Fruit fly (Drosophila melanogaster) whole organism, embryonic: ENCODE data around the gene CG13029.

ENCODE experiments used
- ATbp ChIP-seq: fragments of 200-800 bp; sonication (Bioruptor generic); optimal IDR thresholded peaks from 2 replicates; lab custom pipeline; 2017; ENCODE audit warnings: missing biosample characterization, mild to moderate bottlenecking, missing genetic modification characterization, missing genetic modification reagents
- Abd-B ChIP-seq: fragments of 200-800 bp; sonication (Bioruptor generic); optimal IDR thresholded peaks from 2 replicates; lab custom pipeline; 2018; ENCODE audit warnings: missing biosample characterization, mild to moderate bottlenecking, missing genetic modification characterization, moderate library complexity
- CG12744 ChIP-seq: fragments of 200-800 bp; sonication (Bioruptor generic); optimal IDR thresholded peaks from 2 replicates; lab custom pipeline; 2016; ENCODE audit warnings: missing biosample characterization, missing genetic modification characterization
- CG14860 ChIP-seq: fragments of 200-800 bp; sonication (Bioruptor generic); IDR thresholded peaks from 3 replicates; pipeline ENCODE4 v1.3.6; 2022; ENCODE audit warnings: missing biosample characterization, missing genetic modification characterization; ENCODE audit not compliant: partially characterized antibody
- CG15011 ChIP-seq: fragments of 200-800 bp; sonication (Bioruptor generic); optimal IDR thresholded peaks from 3 replicates; lab custom pipeline; 2018; ENCODE audit warnings: missing biosample characterization, mild to moderate bottlenecking, missing genetic modification characterization
- CG15269 ChIP-seq: fragments of 200-800 bp; sonication (Bioruptor generic); optimal IDR thresholded peaks from 2 replicates; lab custom pipeline; 2018; ENCODE audit warnings: missing biosample characterization, mild to moderate bottlenecking, missing genetic modification characterization, moderate library complexity
- CG2129 ChIP-seq: fragments of 200-800 bp; sonication (Bioruptor generic); IDR thresholded peaks from 2 replicates; pipeline ENCODE4 v1.3.6; 2022; ENCODE audit warnings: missing biosample characterization, missing genetic modification characterization; ENCODE audit not compliant: partially characterized antibody
- CG2202 ChIP-seq: fragments of 200-800 bp; sonication (Bioruptor generic); optimal IDR thresholded peaks from 2 replicates; lab custom pipeline; 2018; ENCODE audit warnings: missing biosample characterization, mild to moderate bottlenecking, missing genetic modification characterization
- CG2712 ChIP-seq: fragments of 200-800 bp; optimal IDR thresholded peaks from 3 replicates; lab custom pipeline; 2019; ENCODE audit warnings: missing biosample characterization, mild to moderate bottlenecking, missing genetic modification characterization, moderate library complexity
- CG30020 ChIP-seq: fragments of 200-800 bp; optimal IDR thresholded peaks from 2 replicates; lab custom pipeline; 2019; ENCODE audit warnings: missing biosample characterization, mild to moderate bottlenecking, missing genetic modification characterization, moderate library complexity
- CG31224 ChIP-seq: fragments of 200-800 bp; sonication (Bioruptor generic); IDR thresholded peaks from 2 replicates; pipeline ENCODE4 v1.3.6; 2022; ENCODE audit warnings: missing biosample characterization, missing genetic modification characterization
- CG6272 ChIP-seq: fragments of 200-800 bp; sonication (Bioruptor generic); IDR thresholded peaks from 2 replicates; pipeline ENCODE4 v1.3.6; 2022; ENCODE audit warnings: missing biosample characterization, missing genetic modification characterization
- CG6854 ChIP-seq: fragments of 200-800 bp; sonication (Bioruptor generic); optimal IDR thresholded peaks from 3 replicates; lab custom pipeline; 2017; ENCODE audit warnings: missing biosample characterization, mild to moderate bottlenecking, missing genetic modification characterization
- Chrac-16 ChIP-seq: fragments of 200-800 bp; sonication (Bioruptor generic); optimal IDR thresholded peaks from 3 replicates; lab custom pipeline; 2016; ENCODE audit warnings: missing biosample characterization, missing genetic modification characterization
- D19B ChIP-seq: fragments of 200-800 bp; sonication (Bioruptor generic); optimal IDR thresholded peaks from 2 replicates; lab custom pipeline; 2017; ENCODE audit warnings: missing biosample characterization, mild to moderate bottlenecking, missing genetic modification characterization
- Deaf1 ChIP-seq: fragments of 200-800 bp; optimal IDR thresholded peaks from 3 replicates; lab custom pipeline; 2019; ENCODE audit warnings: missing biosample characterization, mild to moderate bottlenecking, missing genetic modification characterization, moderate library complexity
- Dll ChIP-seq: fragments of 200-800 bp; sonication (Bioruptor generic); IDR thresholded peaks from 4 replicates; pipeline ENCODE4 v1.3.6; 2022; ENCODE audit warnings: missing biosample characterization, missing genetic modification characterization; ENCODE audit not compliant: partially characterized antibody
- Dp ChIP-seq: fragments of 200-800 bp; sonication (Bioruptor generic); optimal IDR thresholded peaks from 2 replicates; lab custom pipeline; 2018; ENCODE audit warnings: missing biosample characterization, mild to moderate bottlenecking, missing genetic modification characterization, moderate library complexity
- GATAe ChIP-seq: fragments of 200-800 bp; sonication (Bioruptor generic); conservative IDR thresholded peaks from 2 replicates; pipeline ENCODE4 v1.3.6; 2022; ENCODE audit warnings: missing biosample characterization, missing genetic modification characterization
- Gsc ChIP-seq: fragments of 200-800 bp; sonication (Bioruptor generic); IDR thresholded peaks from 2 replicates; pipeline ENCODE4 v1.3.6; 2022; ENCODE audit warnings: missing biosample characterization, missing genetic modification characterization
- Hand ChIP-seq: fragments of 200-800 bp; sonication (Bioruptor generic); optimal IDR thresholded peaks from 2 replicates; lab custom pipeline; 2017; ENCODE audit warnings: mild to moderate bottlenecking, missing biosample characterization, missing genetic modification reagents, missing genetic modification characterization
- Hr51 ChIP-seq, 2 experiments: fragments of 200-800 bp; sonication (Bioruptor generic); optimal IDR thresholded peaks; 2 replicates in 1 of 2; 3 replicates in 1 of 2; lab custom pipeline; 2016 to 2018; ENCODE audit warnings: missing biosample characterization in 2 of 2, missing genetic modification characterization in 2 of 2, mild to moderate bottlenecking in 1 of 2, moderate library complexity in 1 of 2
- Hr78 ChIP-seq, 2 experiments: fragments of 200-800 bp in 1 of 2; fragments of >200 bp in 1 of 2; sonication (Bioruptor generic) in 1 of 2; optimal IDR thresholded peaks; 2 replicates each; lab custom pipeline; 2017 to 2019; ENCODE audit warnings: missing biosample characterization in 2 of 2, missing genetic modification characterization in 2 of 2, mild to moderate bottlenecking in 1 of 2, moderate library complexity in 1 of 2
- Mad ChIP-seq: fragments of 200-800 bp; sonication (Bioruptor generic); optimal IDR thresholded peaks from 2 replicates; lab custom pipeline; 2016; ENCODE audit warnings: missing biosample characterization, missing genetic modification characterization
- Mes4 ChIP-seq: fragments of 200-800 bp; sonication (Bioruptor generic); optimal IDR thresholded peaks from 2 replicates; lab custom pipeline; 2016; ENCODE audit warnings: missing biosample characterization, missing genetic modification characterization
- Nf-YB ChIP-seq: fragments of 200-800 bp; sonication (Bioruptor generic); optimal IDR thresholded peaks from 3 replicates; lab custom pipeline; 2019; ENCODE audit warnings: missing biosample characterization, mild to moderate bottlenecking, missing genetic modification characterization, moderate library complexity
- Nf-YC ChIP-seq: fragments of 200-800 bp; optimal IDR thresholded peaks from 3 replicates; lab custom pipeline; 2019; ENCODE audit warnings: missing biosample characterization, mild to moderate bottlenecking, missing genetic modification characterization, moderate library complexity
- Usf ChIP-seq: fragments of 200-800 bp; sonication (Bioruptor generic); optimal IDR thresholded peaks from 2 replicates; lab custom pipeline; 2017; ENCODE audit warnings: missing genotype, missing biosample characterization, missing genetic modification characterization
- ara ChIP-seq: fragments of 200-800 bp; sonication (Bioruptor generic); IDR thresholded peaks from 2 replicates; pipeline ENCODE4 v1.3.6; 2022; ENCODE audit warnings: missing biosample characterization, missing genetic modification characterization
- croc ChIP-seq: fragments of 200-800 bp; sonication (Bioruptor generic); conservative IDR thresholded peaks from 3 replicates; pipeline ENCODE4 v1.3.6; 2022; ENCODE audit warnings: missing biosample characterization, missing genetic modification characterization
- crol ChIP-seq: fragments of 200-800 bp; sonication (Bioruptor generic); IDR thresholded peaks from 2 replicates; pipeline ENCODE4 v1.3.6; 2022; ENCODE audit warnings: missing biosample characterization, missing genetic modification characterization
- dan ChIP-seq: fragments of 200-800 bp; sonication (Bioruptor generic); IDR thresholded peaks from 2 replicates; pipeline ENCODE4 v1.3.6; 2022; ENCODE audit warnings: missing biosample characterization, missing genetic modification characterization
- dati ChIP-seq: fragments of 200-800 bp; sonication (Bioruptor generic); IDR thresholded peaks from 2 replicates; pipeline ENCODE4 v1.3.6; 2022; ENCODE audit warnings: missing biosample characterization, missing genetic modification characterization
- emc ChIP-seq: fragments of 200-800 bp; sonication (Bioruptor generic); optimal IDR thresholded peaks from 2 replicates; lab custom pipeline; 2016; ENCODE audit warnings: missing biosample characterization, missing genetic modification characterization
- en ChIP-seq: fragments of 200-800 bp; sonication (Bioruptor generic); optimal IDR thresholded peaks from 2 replicates; lab custom pipeline; 2016; ENCODE audit warnings: missing biosample characterization, missing genetic modification characterization
- gem ChIP-seq: fragments of 200-800 bp; sonication (Bioruptor generic); optimal IDR thresholded peaks from 2 replicates; lab custom pipeline; 2019; ENCODE audit warnings: missing biosample characterization, mild to moderate bottlenecking, missing genetic modification characterization, moderate library complexity
- gfzf ChIP-seq: fragments of 200-800 bp; sonication (Bioruptor generic); optimal IDR thresholded peaks from 2 replicates; lab custom pipeline; 2016; ENCODE audit warnings: missing biosample characterization, mild to moderate bottlenecking, missing genetic modification characterization, moderate library complexity
- h ChIP-seq: fragments of >200 bp; optimal IDR thresholded peaks from 2 replicates; lab custom pipeline; 2017
- inv ChIP-seq: fragments of 200-800 bp; sonication (Bioruptor generic); IDR thresholded peaks from 2 replicates; pipeline ENCODE4 v1.3.6; 2022; ENCODE audit warnings: missing biosample characterization, missing genetic modification characterization; ENCODE audit not compliant: partially characterized antibody
- pho ChIP-seq: fragments of 200-800 bp; sonication (Bioruptor generic); optimal IDR thresholded peaks from 2 replicates; lab custom pipeline; 2016; ENCODE audit warnings: missing biosample characterization, missing genetic modification characterization
- prd ChIP-seq, 3 experiments: fragments of >200 bp in 2 of 3; fragments of 200-800 bp in 1 of 3; sonication (Bioruptor generic) in 1 of 3; optimal IDR thresholded peaks in 2 of 3; IDR thresholded peaks in 1 of 3; 2 replicates in 2 of 3; 3 replicates in 1 of 3; pipeline versions ENCODE4 v1.3.6 to Lab custom; 2017 to 2022; ENCODE audit warnings: missing biosample characterization in 1 of 3, missing genetic modification characterization in 1 of 3
- rib ChIP-seq: fragments of 200-800 bp; sonication (Bioruptor generic); IDR thresholded peaks from 2 replicates; pipeline ENCODE4 v1.3.6; 2022; ENCODE audit warnings: missing biosample characterization, missing genetic modification characterization
- ro ChIP-seq: fragments of 200-800 bp; sonication (Bioruptor generic); IDR thresholded peaks from 2 replicates; pipeline ENCODE4 v1.3.6; 2022; ENCODE audit warnings: missing biosample characterization, missing genetic modification characterization
- scrt ChIP-seq: fragments of 200-800 bp; sonication (Bioruptor generic); optimal IDR thresholded peaks from 2 replicates; lab custom pipeline; 2018; ENCODE audit warnings: missing biosample characterization, mild to moderate bottlenecking, missing genetic modification characterization, moderate library complexity
- stc ChIP-seq: fragments of 200-800 bp; sonication (Bioruptor generic); IDR thresholded peaks from 2 replicates; pipeline ENCODE4 v1.3.6; 2022; ENCODE audit warnings: missing biosample characterization, missing genetic modification characterization
- tx ChIP-seq: fragments of 200-800 bp; sonication (Bioruptor generic); optimal IDR thresholded peaks from 2 replicates; lab custom pipeline; 2016; ENCODE audit warnings: missing biosample characterization, missing genetic modification characterization
- usp ChIP-seq: fragments of >200 bp; optimal IDR thresholded peaks from 2 replicates; lab custom pipeline; 2017; ENCODE audit warnings: missing biosample characterization, missing genetic modification characterization
- yki ChIP-seq: fragments of >200 bp; optimal IDR thresholded peaks from 3 replicates; lab custom pipeline; 2018
- z ChIP-seq: fragments of 200-800 bp; sonication (Bioruptor generic); IDR thresholded peaks from 3 replicates; pipeline ENCODE4 v1.3.6; 2022; ENCODE audit warnings: missing biosample characterization, missing genetic modification characterization

Gene CG13029

dm6 chr3L:16853533-16854386, 6.7 kb upstream of the CG13029 start, which contains the start of gene sina (continued):
- no peak for TF ChIP-seq prd (optimal IDR thresholded peaks at IDR 0.05; lab: Kevin White, UChicago)
- TF ChIP-seq prd (GFP tag; IDR thresholded peaks at IDR 0.05; lab: Robert Waterston, UW): no peak
- no peak for TF ChIP-seq emc (GFP tag; lab: Kevin White, UChicago)
- no peak for TF ChIP-seq h
- peak; percentile 57 for TF ChIP-seq CG2712 (tag; lab: Kevin White, UChicago)
- no peak for TF ChIP-seq Hand (GFP tag; lab: Kevin White, UChicago)
- TF ChIP-seq Mes4 (GFP tag; lab: Kevin White, UChicago): no peak
- no peak for TF ChIP-seq Hr78 (GFP tag; optimal IDR thresholded peaks at IDR 0.05; lab: Kevin White, UChicago)
- no peak for TF ChIP-seq tx (GFP tag; lab: Kevin White, UChicago)
- TF ChIP-seq Mad (GFP tag; lab: Kevin White, UChicago): no peak
- TF ChIP-seq inv: peak; percentile 70
- TF ChIP-seq Hr51 (GFP tag; optimal IDR thresholded peaks at IDR 0.05; lab: Kevin White, UChicago): peak in 1 of 2 experiments; percentile 17
- no peak for TF ChIP-seq Nf-YB (GFP tag; lab: Kevin White, UChicago)
- TF ChIP-seq ATbp (GFP tag; lab: Kevin White, UChicago): no peak
- TF ChIP-seq dan (GFP tag; lab: Robert Waterston, UW): no peak
- TF ChIP-seq CG2202: no peak
- no peak for TF ChIP-seq Chrac-16
- TF ChIP-seq Dp (GFP tag; lab: Kevin White, UChicago): peak; percentile 80
- TF ChIP-seq GATAe (GFP tag; lab: Robert Waterston, UW): no peak
- no peak for TF ChIP-seq CG6854 (GFP tag; lab: Kevin White, UChicago)
- TF ChIP-seq Usf (GFP tag; lab: Kevin White, UChicago): no peak
- peak; percentile 4 for TF ChIP-seq CG12744 (GFP tag; lab: Kevin White, UChicago)
- no peak for TF ChIP-seq Gsc (GFP tag; lab: Robert Waterston, UW)
- peak; percentile 25; the same call in 1 of the 2 replicates for TF ChIP-seq CG2129 (GFP tag; lab: Robert Waterston, UW)
- no peak for TF ChIP-seq ro
- no peak for TF ChIP-seq Deaf1 (tag; lab: Kevin White, UChicago)
- peak; percentile 16; the same call in 1 of the 2 replicates for TF ChIP-seq CG6272
- no peak for TF ChIP-seq crol (GFP tag; lab: Robert Waterston, UW)
- TF ChIP-seq rib (GFP tag; lab: Robert Waterston, UW): no peak
- TF ChIP-seq dati: no peak
- TF ChIP-seq pho: no peak
- TF ChIP-seq en (GFP tag; lab: Kevin White, UChicago): no peak
- TF ChIP-seq CG30020 (tag; lab: Kevin White, UChicago): peak; percentile 85
- TF ChIP-seq Abd-B (GFP tag; lab: Kevin White, UChicago): peak; percentile 58
- peak; percentile 77 for TF ChIP-seq Dll (GFP tag; lab: Robert Waterston, UW)
- no peak for TF ChIP-seq z (GFP tag; lab: Robert Waterston, UW)
- TF ChIP-seq ara (GFP tag; lab: Robert Waterston, UW): peak; percentile 22; the same call in 1 of the 2 replicates
- TF ChIP-seq CG15011 (GFP tag; lab: Kevin White, UChicago): no peak
- TF ChIP-seq gfzf (GFP tag; lab: Kevin White, UChicago): peak; percentile 31
- no peak for TF ChIP-seq stc
- TF ChIP-seq D19B: no peak
- peak; percentile 56 for TF ChIP-seq Nf-YC (tag; lab: Kevin White, UChicago)
- TF ChIP-seq CG31224 (GFP tag; lab: Robert Waterston, UW): no peak
- no peak for TF ChIP-seq scrt
- peak; percentile 81 for TF ChIP-seq CG14860
- TF ChIP-seq usp (GFP tag; lab: Kevin White, UChicago): no peak
- TF ChIP-seq croc (GFP tag; lab: Robert Waterston, UW): no peak
- no peak for TF ChIP-seq yki
- no peak for TF ChIP-seq CG15269 (tag; lab: Kevin White, UChicago)
- peak; percentile 39 for TF ChIP-seq gem (tag; lab: Kevin White, UChicago)
